Worm (Caenorhabditis elegans) whole organism, L4 larva: ENCODE data around the gene C09H10.5.

Experiments
- F26F4.8 ChIP-seq: fragments of 200-800 bp; sonication (Bioruptor generic); conservative IDR thresholded peaks from 2 replicates; pipeline ENCODE4 v1.3.6; 2022; ENCODE audit warnings: missing genetic modification characterization, missing compliant biosample characterization
- ama-1 ChIP-seq: fragments of 150-350 bp; optimal IDR thresholded peaks from 2 replicates; lab custom pipeline; 2014; ENCODE audit warnings: inconsistent platforms, mixed read lengths
- lin-13 ChIP-seq: fragments of 150-350 bp; optimal IDR thresholded peaks from 2 replicates; lab custom pipeline; 2014; ENCODE audit warnings: missing biosample characterization, missing genetic modification reagents, missing genetic modification characterization
- lin-38 ChIP-seq: fragments of 200-800 bp; sonication (Bioruptor generic); IDR thresholded peaks from 2 replicates; pipeline ENCODE4 v1.3.6; 2022; ENCODE audit warnings: missing genetic modification reagents, missing genetic modification characterization, missing compliant biosample characterization
- lin-39 ChIP-seq: fragments of 150-350 bp; optimal IDR thresholded peaks from 2 replicates; lab custom pipeline; 2014; ENCODE audit warnings: missing biosample characterization, missing genetic modification reagents, missing genetic modification characterization
- mes-2 ChIP-seq: sonication (generic microtip); optimal IDR thresholded peaks from 2 replicates; lab custom pipeline; 2016; ENCODE audit warnings: missing genotype, mild to moderate bottlenecking, missing genetic modification characterization, missing compliant biosample characterization; ENCODE audit not compliant: poor library complexity, severe bottlenecking
- nhr-237 ChIP-seq: sonication (generic microtip); optimal IDR thresholded peaks from 2 replicates; lab custom pipeline; 2017; ENCODE audit warnings: missing biosample characterization, missing genetic modification characterization
- nhr-77 ChIP-seq: fragments of 150-350 bp; optimal IDR thresholded peaks from 2 replicates; lab custom pipeline; 2014; ENCODE audit warnings: missing biosample characterization, missing genetic modification characterization
- php-3 ChIP-seq: fragments of 200-800 bp; sonication (Bioruptor generic); IDR thresholded peaks from 2 replicates; pipeline ENCODE4 v1.3.6; 2022; ENCODE audit warnings: missing genetic modification reagents, missing genetic modification characterization, missing compliant biosample characterization
- vab-7 ChIP-seq: fragments of 200-800 bp; sonication (Bioruptor generic); IDR thresholded peaks from 2 replicates; pipeline ENCODE4 v1.3.6; 2022; ENCODE audit warnings: missing genetic modification reagents, missing genetic modification characterization, missing compliant biosample characterization
- zag-1 ChIP-seq: fragments of 150-350 bp; optimal IDR thresholded peaks from 2 replicates; lab custom pipeline; 2014; ENCODE audit warnings: missing biosample characterization, missing genetic modification characterization
- ztf-11 ChIP-seq: fragments of 150-350 bp; optimal IDR thresholded peaks from 2 replicates; lab custom pipeline; 2014; ENCODE audit warnings: missing biosample characterization, missing genetic modification characterization

- no peak for TF ChIP-seq ama-1 (lab: Kevin White, UChicago)
- no peak for TF ChIP-seq lin-13 (GFP tag; lab: Kevin White, UChicago)
- no peak for TF ChIP-seq lin-39 (tag; lab: Kevin White, UChicago)
- TF ChIP-seq mes-2 (tag; lab: Kevin White, UChicago), result no peak
- TF ChIP-seq vab-7 (GFP tag; lab: Robert Waterston, UW), result 0 out of 2 replicates have a peak, but pooled peaks have one; percentile 30
- no peak for TF ChIP-seq zag-1 (tag; lab: Kevin White, UChicago)
- TF ChIP-seq F26F4.8 (GFP tag; lab: Robert Waterston, UW), result no peak; the same call in 1 of the 2 replicates
- TF ChIP-seq nhr-77, result no peak
- TF ChIP-seq nhr-237 (tag; lab: Kevin White, UChicago), result no peak
- TF ChIP-seq php-3, result no peak
- TF ChIP-seq lin-38 (GFP tag; lab: Robert Waterston, UW), result peak; percentile 59; the same call in 1 of the 2 replicates
- TF ChIP-seq ztf-11, result no peak
These were observed 21.6 kb upstream of the C09H10.5 start for ce11 chrII:11125059-11125594.
